Fruit fly (Drosophila melanogaster): ENCODE results near the gene CG18789.
A peak's percentile ranks its signal among the peaks of the same experiment; 100 is the strongest.

Gene CG18789

DNA sequence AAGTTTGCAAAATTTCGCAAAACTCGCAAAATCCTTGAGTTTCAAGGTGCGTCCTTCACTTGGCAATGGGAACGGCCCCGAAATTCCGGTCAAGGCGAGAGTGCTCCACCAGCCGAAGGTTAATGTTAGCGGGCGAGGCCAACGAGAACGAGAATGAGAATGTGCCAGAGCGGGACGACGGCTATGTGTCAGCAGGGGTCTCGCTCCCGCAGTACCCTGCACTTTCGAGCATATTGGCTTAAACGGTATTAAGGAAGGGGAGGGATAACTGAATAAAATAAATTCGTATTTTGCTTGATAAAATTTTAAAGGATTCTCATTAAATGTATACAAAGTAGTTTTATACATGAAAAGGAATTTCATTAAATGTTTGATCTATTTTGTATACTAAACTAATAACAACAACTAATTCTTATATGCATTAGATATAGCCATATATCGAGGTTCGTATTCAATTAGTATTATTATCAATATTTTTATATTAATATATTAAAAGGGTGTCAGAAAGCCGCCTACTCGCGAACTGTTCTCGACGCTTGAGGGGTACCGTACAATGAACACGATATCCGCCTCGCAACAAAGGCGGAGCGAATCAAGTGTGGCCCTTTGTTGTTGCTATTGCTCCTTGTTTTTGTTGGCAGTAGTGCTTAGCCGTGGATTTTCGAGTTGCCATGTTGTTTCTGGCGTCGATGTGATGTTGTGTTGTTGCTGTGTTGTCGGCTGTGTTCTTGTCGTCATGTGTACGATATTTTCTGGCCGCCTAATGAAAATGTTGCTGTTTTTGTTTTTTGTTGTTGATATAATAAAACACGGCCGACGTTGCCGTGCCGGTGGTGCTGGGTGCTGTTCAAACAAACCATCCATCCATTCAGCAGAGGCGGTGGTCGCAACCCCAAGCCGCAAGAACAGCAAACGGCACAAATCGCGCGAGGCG lies 11.4 kb upstream of the CG18789 start (continued):
- TF ChIP-seq yki (optimal IDR thresholded peaks at IDR 0.05) (no peak), Ets65A (GFP tag) (peak; percentile 89), Mad (GFP tag; optimal IDR thresholded peaks at IDR 0.05) (peak; percentile 59), CG2120 (GFP tag; optimal IDR thresholded peaks at IDR 0.05) (peak; percentile 82), run (tag; optimal IDR thresholded peaks at IDR 0.05) (peak; percentile 88), kni (GFP tag; optimal IDR thresholded peaks at IDR 0.05) (no peak), bab2 (GFP tag; optimal IDR thresholded peaks at IDR 0.05) (peak; percentile 53), Hr51 (GFP tag; optimal IDR thresholded peaks at IDR 0.05) (peak; percentile 41 to 96), CG12219 (GFP tag; optimal IDR thresholded peaks at IDR 0.05) (peak; percentile 74), hbn (GFP tag; IDR thresholded peaks at IDR 0.05; ENCODE audit: partially characterized antibody) (no peak), dati (GFP tag; IDR thresholded peaks at IDR 0.05) (no peak), Myb (GFP tag; optimal IDR thresholded peaks at IDR 0.05) (peak; percentile 37), Nf-YB (GFP tag; optimal IDR thresholded peaks at IDR 0.05) (peak; percentile 88), CG12391 (tag; optimal IDR thresholded peaks at IDR 0.05) (peak; percentile 98), p53 (GFP tag; optimal IDR thresholded peaks at IDR 0.05) (no peak), Opbp (GFP tag; IDR thresholded peaks at IDR 0.05; ENCODE audit: partially characterized antibody) (no peak), Antp (GFP tag; optimal IDR thresholded peaks at IDR 0.05) (peak; percentile 65), CG4730 (GFP tag; IDR thresholded peaks at IDR 0.05) (no peak), CG18764 (GFP tag; optimal IDR thresholded peaks at IDR 0.05) (peak; percentile 74), Hey (tag; optimal IDR thresholded peaks at IDR 0.05) (peak; percentile 31), CTCF (GFP tag; optimal IDR thresholded peaks at IDR 0.05) (peak; percentile 21), CG17385 (GFP tag; optimal IDR thresholded peaks at IDR 0.05) (peak; percentile 93), CG2889 (GFP tag; IDR thresholded peaks at IDR 0.05) (no peak), CG5953 (GFP tag; IDR thresholded peaks at IDR 0.05) (no peak), Taf1 (GFP tag; IDR thresholded peaks at IDR 0.05) (no peak), CG33213 (GFP tag; optimal IDR thresholded peaks at IDR 0.05) (peak; percentile 24), MESR4 (GFP tag; optimal IDR thresholded peaks at IDR 0.05) (no peak), CG11093 (GFP tag; IDR thresholded peaks at IDR 0.05) (peak; percentile 86), CG2116 (GFP tag; optimal IDR thresholded peaks at IDR 0.05) (peak; percentile 72), CG1647 (GFP tag; optimal IDR thresholded peaks at IDR 0.05) (peak; percentile 28), Sox102F (GFP tag; optimal IDR thresholded peaks at IDR 0.05) (peak; percentile 93), CG10565 (GFP tag; optimal IDR thresholded peaks at IDR 0.05) (peak; percentile 58), dmrt99B (tag; optimal IDR thresholded peaks at IDR 0.05) (peak; percentile 96), CG4328 (GFP tag; optimal IDR thresholded peaks at IDR 0.05) (peak; percentile 94), unpg (GFP tag; optimal IDR thresholded peaks at IDR 0.05) (peak; percentile 93), Fer3 (tag; optimal IDR thresholded peaks at IDR 0.05) (peak; percentile 92), ERR (GFP tag; optimal IDR thresholded peaks at IDR 0.05) (peak; percentile 82), Sry-δ (GFP tag; optimal IDR thresholded peaks at IDR 0.05) (no peak), knrl (GFP tag; IDR thresholded peaks at IDR 0.05; ENCODE audit: partially characterized antibody) (no peak), ewg (GFP tag; optimal IDR thresholded peaks at IDR 0.05) (peak; percentile 83), fd102C (GFP tag; optimal IDR thresholded peaks at IDR 0.05) (peak; percentile 52), Blimp-1 (GFP tag; optimal IDR thresholded peaks at IDR 0.05) (peak; percentile 91), CG13287 (GFP tag; IDR thresholded peaks at IDR 0.05; ENCODE audit: partially characterized antibody) (no peak), CG7556 (GFP tag; optimal IDR thresholded peaks at IDR 0.05) (peak; percentile 99), CG17802 (tag; optimal IDR thresholded peaks at IDR 0.05) (peak; percentile 53), onecut (GFP tag; IDR thresholded peaks at IDR 0.05) (peak; percentile 71), lbe (GFP tag; optimal IDR thresholded peaks at IDR 0.05) (peak; percentile 73), CG6689 (GFP tag; IDR thresholded peaks at IDR 0.05) (no peak), CG3281 (GFP tag; optimal IDR thresholded peaks at IDR 0.05) (peak; percentile 96)
